Worm (Caenorhabditis elegans): ENCODE measurements around the gene C04G2.10.

- TF ChIP-seq tbx-2 (tag; optimal IDR thresholded peaks at IDR 0.05) (no peak), hlh-17 (GFP tag; optimal IDR thresholded peaks at IDR 0.05; ENCODE audit: borderline replicate concordance) (no peak)
These were observed 39.3 kb upstream of the C04G2.10 start, which contains the start of gene W01B6.5 for ce11 chrIV:10075899-10076298.
